Fruit fly (Drosophila melanogaster) whole organism, pupa: ENCODE data around the gene CG45078.
A peak's percentile ranks its signal among the peaks of the same experiment; 100 is the strongest.

ENCODE experiments used
- CG12605 ChIP-seq: fragments of 200-800 bp; sonication (Bioruptor generic); IDR thresholded peaks from 2 replicates; pipeline ENCODE4 v1.3.6; 2022; ENCODE audit warnings: missing biosample characterization, missing genetic modification characterization
- CG13204 ChIP-seq: fragments of 200-800 bp; sonication (Bioruptor generic); optimal IDR thresholded peaks from 2 replicates; lab custom pipeline; 2018; ENCODE audit warnings: missing biosample characterization, mild to moderate bottlenecking, missing genetic modification characterization, moderate library complexity
- CG14655 ChIP-seq: fragments of 200-800 bp; sonication (Bioruptor generic); optimal IDR thresholded peaks from 3 replicates; lab custom pipeline; 2017; ENCODE audit warnings: mild to moderate bottlenecking, missing biosample characterization, missing genetic modification reagents, missing genetic modification characterization
- CG15710 ChIP-seq: fragments of 200-800 bp; sonication (Bioruptor generic); optimal IDR thresholded peaks from 2 replicates; lab custom pipeline; 2018; ENCODE audit warnings: missing biosample characterization, mild to moderate bottlenecking, missing genetic modification characterization, moderate library complexity
- CG17806 ChIP-seq: fragments of 200-800 bp; sonication (Bioruptor generic); optimal IDR thresholded peaks from 2 replicates; lab custom pipeline; 2018; ENCODE audit warnings: missing biosample characterization, mild to moderate bottlenecking, missing genetic modification characterization, moderate library complexity
- CG32121 ChIP-seq: fragments of 200-800 bp; sonication (Bioruptor generic); IDR thresholded peaks from 2 replicates; pipeline ENCODE4 v1.3.6; 2022; ENCODE audit warnings: missing biosample characterization, missing genetic modification characterization
- CG34367 ChIP-seq: fragments of 200-800 bp; sonication (Bioruptor generic); optimal IDR thresholded peaks from 2 replicates; lab custom pipeline; 2018; ENCODE audit warnings: missing biosample characterization, mild to moderate bottlenecking, missing genetic modification characterization
- CG4496 ChIP-seq: fragments of 200-800 bp; sonication (Bioruptor generic); IDR thresholded peaks from 3 replicates; pipeline ENCODE4 v1.3.6; 2022; ENCODE audit warnings: missing biosample characterization, missing genetic modification characterization
- CG8159 ChIP-seq: fragments of 200-800 bp; sonication (Bioruptor generic); optimal IDR thresholded peaks from 3 replicates; lab custom pipeline; 2018; ENCODE audit warnings: missing biosample characterization, mild to moderate bottlenecking, missing genetic modification characterization, moderate library complexity
- CG8301 ChIP-seq: fragments of 200-800 bp; sonication (Bioruptor generic); optimal IDR thresholded peaks from 2 replicates; lab custom pipeline; 2018; ENCODE audit warnings: missing biosample characterization, mild to moderate bottlenecking, missing genetic modification characterization
- CG9948 ChIP-seq: fragments of 200-800 bp; sonication (Bioruptor generic); optimal IDR thresholded peaks from 2 replicates; lab custom pipeline; 2018; ENCODE audit warnings: missing biosample characterization, mild to moderate bottlenecking, missing genetic modification characterization, moderate library complexity
- D1 ChIP-seq: fragments of 200-800 bp; sonication (Bioruptor generic); optimal IDR thresholded peaks from 2 replicates; lab custom pipeline; 2018; ENCODE audit warnings: missing biosample characterization, mild to moderate bottlenecking, missing genetic modification characterization, moderate library complexity
- EcR ChIP-seq: fragments of 200-800 bp; sonication (Bioruptor generic); optimal IDR thresholded peaks from 3 replicates; lab custom pipeline; 2019; ENCODE audit warnings: missing biosample characterization, missing genetic modification characterization, mild to moderate bottlenecking, moderate library complexity, missing genetic modification reagents
- Ets98B ChIP-seq: fragments of 200-800 bp; sonication (Bioruptor generic); IDR thresholded peaks from 2 replicates; pipeline ENCODE4 v1.3.6; 2022; ENCODE audit warnings: missing biosample characterization, missing genetic modification characterization
- Pif1B ChIP-seq: fragments of 200-800 bp; sonication (Bioruptor generic); optimal IDR thresholded peaks from 3 replicates; lab custom pipeline; 2016; ENCODE audit warnings: missing biosample characterization, missing genetic modification characterization
- Snoo ChIP-seq: fragments of 200-800 bp; sonication (Bioruptor generic); optimal IDR thresholded peaks from 3 replicates; lab custom pipeline; 2017; ENCODE audit warnings: missing biosample characterization, mild to moderate bottlenecking, missing genetic modification characterization, inconsistent platforms
- fd96Ca ChIP-seq: fragments of 200-800 bp; sonication (Bioruptor generic); IDR thresholded peaks from 3 replicates; pipeline ENCODE4 v1.3.6; 2022; ENCODE audit warnings: missing biosample characterization, missing genetic modification characterization
- gl ChIP-seq: fragments of 200-800 bp; sonication (Bioruptor generic); optimal IDR thresholded peaks from 2 replicates; lab custom pipeline; 2018; ENCODE audit warnings: missing biosample characterization, mild to moderate bottlenecking, missing genetic modification characterization
- rn ChIP-seq: fragments of 200-800 bp; sonication (Bioruptor generic); IDR thresholded peaks from 2 replicates; pipeline ENCODE4 v1.3.6; 2022; ENCODE audit warnings: missing biosample characterization, missing genetic modification characterization

CG45078 gene

dm6 chr3R:10751061-10751460 lies 26.1 kb downstream of the CG45078 start, which contains the start of gene TkR86C:
TSS of gene TkR86C (minus strand) at chr3R:10751228.
- TF ChIP-seq CG4496 (no peak), CG15710 (no peak), CG9948 (tag; lab: Kevin White, UChicago) (no peak), CG32121 (GFP tag; lab: Robert Waterston, UW) (no peak), CG8159 (tag; lab: Kevin White, UChicago) (no peak), gl (no peak), Ets98B (no peak), CG8301 (tag; lab: Kevin White, UChicago) (no peak), Snoo (tag; lab: Kevin White, UChicago) (no peak), CG34367 (tag; lab: Kevin White, UChicago) (no peak), CG14655 (GFP tag; lab: Kevin White, UChicago) (no peak), D1 (no peak), EcR (no peak), rn (GFP tag; lab: Robert Waterston, UW) (no peak), CG17806 (no peak), fd96Ca (GFP tag; lab: Robert Waterston, UW) (no peak)

- no peak for TF ChIP-seq CG4496
- TF ChIP-seq D1, result no peak
- TF ChIP-seq CG15710, result no peak
- TF ChIP-seq CG9948 (tag; lab: Kevin White, UChicago), result no peak
- TF ChIP-seq CG17806, result no peak
- no peak for TF ChIP-seq CG12605
- TF ChIP-seq CG8159 (tag; lab: Kevin White, UChicago), result no peak
- TF ChIP-seq fd96Ca (GFP tag; lab: Robert Waterston, UW), result 0 out of 3 replicates have a peak, but pooled peaks have one; percentile 19
Observed at dm6 chr3R:10747650-10748049, 29.5 kb downstream of the CG45078 start.

- TF ChIP-seq rn (GFP tag; lab: Robert Waterston, UW) (no peak), CG14655 (GFP tag; lab: Kevin White, UChicago) (no peak)
Observed at dm6 chr3R:10735857-10736256, 41.3 kb downstream of the CG45078 start, which contains the start of gene tomboy20. TSS of gene tomboy20 (minus strand) at chr3R:10735957.

- no peak for TF ChIP-seq Ets98B
- no peak for TF ChIP-seq fd96Ca (GFP tag; lab: Robert Waterston, UW)
- TF ChIP-seq EcR, result no peak
- TF ChIP-seq Snoo (tag; lab: Kevin White, UChicago), result no peak
- no peak for TF ChIP-seq CG14655 (GFP tag; lab: Kevin White, UChicago)
- TF ChIP-seq CG12605, result no peak
- TF ChIP-seq CG34367 (tag; lab: Kevin White, UChicago), result no peak
- TF ChIP-seq CG13204 (GFP tag; lab: Kevin White, UChicago), result no peak
- no peak for TF ChIP-seq D1
- TF ChIP-seq CG8301 (tag; lab: Kevin White, UChicago), result no peak
- TF ChIP-seq Pif1B (GFP tag; lab: Kevin White, UChicago), result no peak
Observed at dm6 chr3R:10726714-10727113, 50.5 kb downstream of the CG45078 start.
